Worm (Caenorhabditis elegans): Measurements from ENCODE around the gene Y49A10A.2.

Gene Y49A10A.2

DNA sequence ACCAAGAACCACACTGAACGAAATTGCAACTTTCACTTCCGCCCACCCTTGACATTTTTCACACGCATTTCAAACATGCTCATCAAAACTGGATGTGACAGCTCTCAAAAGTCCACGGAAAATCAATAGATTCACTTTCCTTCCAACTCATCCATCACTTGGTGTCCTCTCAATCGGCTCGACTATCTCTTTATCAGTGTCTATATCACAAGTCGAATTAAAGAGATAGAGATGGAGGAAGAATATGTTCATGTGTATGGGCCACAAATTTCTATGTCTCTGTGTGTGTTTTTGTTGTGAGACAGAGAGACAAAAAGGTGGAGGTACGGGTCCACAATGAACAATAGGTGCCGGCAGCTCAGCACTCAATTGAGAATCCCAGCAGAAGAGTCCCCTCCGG, 38.1 kb upstream of the Y49A10A.2 start:
- TF ChIP-seq sox-2 (GFP tag; IDR thresholded peaks at IDR 0.05) (no peak), dve-1 (tag; optimal IDR thresholded peaks at IDR 0.05) (no peak), ceh-45 (GFP tag; IDR thresholded peaks at IDR 0.05) (no peak), unc-42 (tag; optimal IDR thresholded peaks at IDR 0.05) (no peak), tbx-7 (tag; optimal IDR thresholded peaks at IDR 0.05) (no peak), rnt-1 (tag; optimal IDR thresholded peaks at IDR 0.05) (peak; percentile 70), unc-55 (GFP tag; optimal IDR thresholded peaks at IDR 0.05) (peak; percentile 64), gmeb-2 (tag; optimal IDR thresholded peaks at IDR 0.05) (no peak), pqm-1 (tag; optimal IDR thresholded peaks at IDR 0.05) (no peak), F13H6.1 (tag; optimal IDR thresholded peaks at IDR 0.05) (no peak), syd-9 (tag; optimal IDR thresholded peaks at IDR 0.05) (no peak), ceh-14 (tag; optimal IDR thresholded peaks at IDR 0.05) (no peak), ahr-1 (tag; optimal IDR thresholded peaks at IDR 0.05) (no peak), ceh-18 (tag; optimal IDR thresholded peaks at IDR 0.05) (peak; percentile 81), pat-9 (tag; optimal IDR thresholded peaks at IDR 0.05) (no peak), npax-4 (tag; optimal IDR thresholded peaks at IDR 0.05) (no peak)

DNA sequence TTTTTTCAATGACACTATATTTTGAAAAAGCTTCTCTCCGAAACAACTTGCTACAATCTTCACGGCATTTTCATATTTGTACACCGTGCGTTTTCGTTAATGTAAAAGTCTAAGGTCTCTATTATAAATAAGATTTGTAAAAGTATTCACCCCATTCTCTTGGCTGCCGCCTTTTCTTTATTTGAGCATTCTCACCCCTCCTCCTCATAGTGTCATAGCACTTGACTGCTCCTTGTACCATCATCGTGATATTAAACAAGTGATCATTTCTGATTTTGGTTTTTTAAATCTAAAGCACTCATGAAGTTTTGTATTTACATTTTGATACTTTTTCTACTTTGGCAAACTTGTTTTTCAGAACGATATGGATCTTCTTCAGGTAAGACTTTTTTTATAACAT, 34.4 kb upstream of the Y49A10A.2 start, which contains the start of gene ZC504.1:
TSS of gene ZC504.1 (plus strand) at position 301 of the 400 bp plus-strand sequence.
- no peak for TF ChIP-seq che-1 (tag; optimal IDR thresholded peaks at IDR 0.05)
- no peak for TF ChIP-seq ama-1 (optimal IDR thresholded peaks at IDR 0.05)
- no peak for TF ChIP-seq ceh-45 (GFP tag; IDR thresholded peaks at IDR 0.05)
- TF ChIP-seq ceh-34 (tag; optimal IDR thresholded peaks at IDR 0.05): no peak
- no peak for TF ChIP-seq nhr-232 (tag; optimal IDR thresholded peaks at IDR 0.05)
- no peak for TF ChIP-seq fax-1 (tag; optimal IDR thresholded peaks at IDR 0.05)
- no peak for TF ChIP-seq ceh-9 (tag; optimal IDR thresholded peaks at IDR 0.05)
- TF ChIP-seq nfya-1 (tag; optimal IDR thresholded peaks at IDR 0.05): no peak
- no peak for TF ChIP-seq sox-4 (tag; optimal IDR thresholded peaks at IDR 0.05)
- no peak for TF ChIP-seq ceh-30 (tag; optimal IDR thresholded peaks at IDR 0.05)
- TF ChIP-seq ttx-3 (tag; optimal IDR thresholded peaks at IDR 0.05): no peak
- no peak for TF ChIP-seq pax-1 (tag; optimal IDR thresholded peaks at IDR 0.05)
- no peak for TF ChIP-seq odd-2 (tag; optimal IDR thresholded peaks at IDR 0.05)
- no peak for TF ChIP-seq sdc-2 (tag; optimal IDR thresholded peaks at IDR 0.05)
- TF ChIP-seq zip-5 (tag; optimal IDR thresholded peaks at IDR 0.05): no peak
- TF ChIP-seq unc-86 (tag; optimal IDR thresholded peaks at IDR 0.05): no peak
- TF ChIP-seq elt-4 (tag; optimal IDR thresholded peaks at IDR 0.05): no peak

DNA sequence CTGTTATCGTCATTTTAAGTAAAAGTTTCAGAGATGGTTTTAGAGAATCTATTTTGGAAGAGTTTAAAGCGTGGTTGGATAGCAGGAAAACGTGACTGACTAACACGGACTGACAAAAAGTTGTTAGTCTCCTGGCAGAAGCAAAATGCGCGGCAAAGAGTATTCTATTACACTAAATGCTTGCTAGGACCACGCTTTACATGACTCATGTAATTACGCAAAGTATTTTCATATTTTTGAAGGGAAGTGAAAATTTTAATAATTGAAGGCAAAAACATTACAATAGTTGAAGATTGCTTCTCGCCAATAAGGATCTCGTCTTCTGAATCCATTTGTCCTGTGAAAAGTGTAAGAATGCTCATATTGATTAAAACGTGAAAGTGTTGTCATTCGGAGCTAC, 33.7 kb upstream of the Y49A10A.2 start, which contains the start of gene gur-3:
TSS of gene gur-3 (minus strand) at position 101 of the 400 bp plus-strand sequence.
- TF ChIP-seq syd-9 (tag; optimal IDR thresholded peaks at IDR 0.05): no peak
- TF ChIP-seq ama-1 (optimal IDR thresholded peaks at IDR 0.05): no peak
- TF ChIP-seq ceh-48 (tag; optimal IDR thresholded peaks at IDR 0.05): no peak
- no peak for TF ChIP-seq K09A11.1 (tag; optimal IDR thresholded peaks at IDR 0.05; ENCODE audit: insufficient read depth)
- no peak for TF ChIP-seq eyg-1 (tag; optimal IDR thresholded peaks at IDR 0.05)
- TF ChIP-seq hlh-6 (tag; optimal IDR thresholded peaks at IDR 0.05): no peak
- no peak for TF ChIP-seq ceh-14 (tag; optimal IDR thresholded peaks at IDR 0.05)
- TF ChIP-seq zip-5 (tag; optimal IDR thresholded peaks at IDR 0.05): no peak
- TF ChIP-seq pax-1 (tag; optimal IDR thresholded peaks at IDR 0.05): no peak

DNA sequence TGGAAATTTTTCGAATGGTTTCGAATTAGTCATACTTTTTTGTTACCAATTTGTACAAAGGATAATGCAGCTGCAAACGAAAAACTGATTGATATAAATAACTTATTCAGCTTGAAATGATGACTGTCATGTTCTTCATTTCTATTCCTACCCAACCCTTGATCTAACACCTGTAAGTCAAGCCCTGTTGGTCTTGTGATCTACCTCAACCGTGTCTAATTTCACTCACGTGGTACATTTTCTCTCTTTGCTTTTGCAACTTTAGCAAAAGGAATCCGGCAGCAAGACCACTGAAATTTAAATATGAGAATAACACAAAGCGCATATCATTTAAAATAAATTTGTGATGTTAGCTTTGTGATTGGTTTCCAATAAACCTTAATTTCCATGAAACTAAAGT, 31.6 kb upstream of the Y49A10A.2 start:
- TF ChIP-seq pha-2 (tag; optimal IDR thresholded peaks at IDR 0.05) (no peak), ceh-48 (tag; optimal IDR thresholded peaks at IDR 0.05) (no peak), ceh-45 (GFP tag; IDR thresholded peaks at IDR 0.05) (no peak), zip-5 (tag; optimal IDR thresholded peaks at IDR 0.05) (no peak), unc-86 (tag; optimal IDR thresholded peaks at IDR 0.05) (no peak), ceh-22 (tag; optimal IDR thresholded peaks at IDR 0.05) (no peak), Y22D7AL.16 (tag; optimal IDR thresholded peaks at IDR 0.05) (no peak), sox-2 (GFP tag; IDR thresholded peaks at IDR 0.05) (no peak), hlh-8 (tag; optimal IDR thresholded peaks at IDR 0.05) (no peak), tbx-7 (tag; optimal IDR thresholded peaks at IDR 0.05) (no peak), unc-42 (tag; optimal IDR thresholded peaks at IDR 0.05) (no peak), ttx-3 (tag; optimal IDR thresholded peaks at IDR 0.05) (no peak), ets-4 (tag; optimal IDR thresholded peaks at IDR 0.05) (no peak), tbx-2 (tag; optimal IDR thresholded peaks at IDR 0.05) (no peak), syd-9 (tag; optimal IDR thresholded peaks at IDR 0.05) (no peak), npax-4 (tag; optimal IDR thresholded peaks at IDR 0.05) (no peak), ceh-34 (tag; optimal IDR thresholded peaks at IDR 0.05) (no peak), lin-11 (tag; optimal IDR thresholded peaks at IDR 0.05) (no peak)
